Worm (Caenorhabditis elegans) whole organism, L4 larva: ENCODE data around the gene C01G5.4.

ENCODE experiments used
- F10B5.3 ChIP-seq: sonication (generic microtip); optimal IDR thresholded peaks from 2 replicates; lab custom pipeline; 2016; ENCODE audit warnings: mild to moderate bottlenecking, missing genetic modification characterization, missing compliant biosample characterization
- F26F4.8 ChIP-seq: fragments of 200-800 bp; sonication (Bioruptor generic); conservative IDR thresholded peaks from 2 replicates; pipeline ENCODE4 v1.3.6; 2022; ENCODE audit warnings: missing genetic modification characterization, missing compliant biosample characterization
- F37D6.2 ChIP-seq: sonication (generic microtip); optimal IDR thresholded peaks from 2 replicates; lab custom pipeline; 2016; ENCODE audit warnings: mild to moderate bottlenecking, missing genetic modification characterization, missing compliant biosample characterization
- F49E8.2 ChIP-seq: sonication (generic microtip); optimal IDR thresholded peaks from 2 replicates; lab custom pipeline; 2016; ENCODE audit warnings: missing compliant biosample characterization, mild to moderate bottlenecking, missing genetic modification characterization, borderline replicate concordance
- T20F7.1 ChIP-seq: fragments of 200-800 bp; sonication (Bioruptor generic); optimal IDR thresholded peaks from 2 replicates; lab custom pipeline; 2018; ENCODE audit warnings: mild to moderate bottlenecking, missing genetic modification characterization, missing compliant biosample characterization
- Y48G9A.11 ChIP-seq: fragments of 200-800 bp; sonication (Bioruptor generic); IDR thresholded peaks from 2 replicates; pipeline ENCODE4 v1.3.6; 2022; ENCODE audit warnings: missing genetic modification reagents, missing genetic modification characterization, missing compliant biosample characterization
- Y75B8A.6 ChIP-seq: fragments of 200-800 bp; sonication (Bioruptor generic); IDR thresholded peaks from 2 replicates; pipeline ENCODE4 v1.3.6; 2022; ENCODE audit warnings: missing genetic modification reagents, missing genetic modification characterization, missing compliant biosample characterization
- ZK337.2 ChIP-seq: fragments of 200-800 bp; sonication (Bioruptor generic); IDR thresholded peaks from 2 replicates; pipeline ENCODE4 v1.3.6; 2022; ENCODE audit warnings: missing genetic modification reagents, missing genetic modification characterization, missing compliant biosample characterization
- aha-1 ChIP-seq: fragments of 150-350 bp; peaks from one replicate; lab custom pipeline; 2014; ENCODE audit warnings: missing biosample characterization, missing genetic modification characterization
- aly-2 ChIP-seq: sonication (generic microtip); optimal IDR thresholded peaks from 2 replicates; lab custom pipeline; 2018; ENCODE audit warnings: missing biosample characterization, missing genetic modification characterization
- arid-1 ChIP-seq: fragments of 200-800 bp; sonication (Bioruptor generic); conservative IDR thresholded peaks from 2 replicates; pipeline ENCODE4 v1.3.6; 2022; ENCODE audit warnings: missing genetic modification reagents, missing genetic modification characterization, missing compliant biosample characterization
- attf-4 ChIP-seq: sonication (generic microtip); optimal IDR thresholded peaks from 3 replicates; lab custom pipeline; 2017; ENCODE audit warnings: missing biosample characterization, missing genetic modification characterization
- ceh-28 ChIP-seq: fragments of 150-350 bp; optimal IDR thresholded peaks from 2 replicates; lab custom pipeline; 2014; ENCODE audit warnings: missing biosample characterization, missing genetic modification reagents, missing genetic modification characterization
- ceh-32 ChIP-seq: sonication (generic microtip); optimal IDR thresholded peaks from 2 replicates; lab custom pipeline; 2016; ENCODE audit warnings: mild to moderate bottlenecking, missing genetic modification characterization, missing compliant biosample characterization; ENCODE audit not compliant: poor library complexity
- daf-16 ChIP-seq, 3 experiments: sonication (generic microtip); optimal IDR thresholded peaks; 2 replicates each; lab custom pipeline; 2016 to 2017; ENCODE audit warnings: missing genetic modification characterization in 3 of 3, missing genetic modification reagents in 3 of 3, mild to moderate bottlenecking in 2 of 3, missing compliant biosample characterization in 2 of 3, missing biosample characterization in 1 of 3, moderate library complexity in 1 of 3
- daf-19 ChIP-seq: fragments of 200-800 bp; sonication (Bioruptor generic); conservative IDR thresholded peaks from 2 replicates; pipeline ENCODE4 v1.3.6; 2022; ENCODE audit warnings: missing genetic modification characterization, missing compliant biosample characterization
- daf-8 ChIP-seq: fragments of 200-800 bp; sonication (Bioruptor generic); IDR thresholded peaks from 2 replicates; pipeline ENCODE4 v1.3.6; 2022; ENCODE audit warnings: missing genetic modification characterization, missing compliant biosample characterization
- dmd-6 ChIP-seq: fragments of 200-800 bp; sonication (Bioruptor generic); IDR thresholded peaks from 2 replicates; pipeline ENCODE4 v1.3.6; 2022; ENCODE audit warnings: missing genetic modification reagents, missing genetic modification characterization, missing compliant biosample characterization
- dmd-9 ChIP-seq: fragments of 200-800 bp; sonication (Bioruptor generic); IDR thresholded peaks from 2 replicates; pipeline ENCODE4 v1.3.6; 2022; ENCODE audit warnings: missing genetic modification reagents, missing genetic modification characterization, missing compliant biosample characterization
- dve-1 ChIP-seq: sonication (generic microtip); optimal IDR thresholded peaks from 2 replicates; lab custom pipeline; 2017; ENCODE audit warnings: antibody characterized with exemption, mild to moderate bottlenecking, missing genetic modification characterization, missing compliant biosample characterization; ENCODE audit not compliant: insufficient read depth
- fos-1 ChIP-seq: fragments of 150-350 bp; optimal IDR thresholded peaks from 2 replicates; lab custom pipeline; 2014; ENCODE audit warnings: missing biosample characterization, missing genetic modification characterization
- gei-8 ChIP-seq: fragments of 200-800 bp; sonication (Bioruptor generic); optimal IDR thresholded peaks from 2 replicates; lab custom pipeline; 2018; ENCODE audit warnings: mild to moderate bottlenecking, missing genetic modification characterization, missing compliant biosample characterization
- hif-1 ChIP-seq, 2 experiments: sonication (generic microtip); optimal IDR thresholded peaks; 2 replicates each; lab custom pipeline; 2016 to 2017; ENCODE audit warnings: missing compliant biosample characterization in 2 of 2, missing genetic modification characterization in 2 of 2, missing genetic modification reagents in 2 of 2, missing genotype in 2 of 2, mild to moderate bottlenecking in 1 of 2
- hlh-30 ChIP-seq: sonication (generic microtip); optimal IDR thresholded peaks from 2 replicates; lab custom pipeline; 2017; ENCODE audit warnings: antibody characterized with exemption, mild to moderate bottlenecking, missing genetic modification characterization, missing compliant biosample characterization; ENCODE audit not compliant: insufficient read depth
- hmg-1.1 ChIP-seq: fragments of 200-800 bp; sonication (Bioruptor generic); IDR thresholded peaks from 2 replicates; pipeline ENCODE4 v1.3.6; 2022; ENCODE audit warnings: missing genetic modification reagents, missing genetic modification characterization, missing compliant biosample characterization
- lin-13 ChIP-seq: fragments of 150-350 bp; optimal IDR thresholded peaks from 2 replicates; lab custom pipeline; 2014; ENCODE audit warnings: missing biosample characterization, missing genetic modification reagents, missing genetic modification characterization
- lsy-2 ChIP-seq, 2 experiments: fragments of 150-350 bp in 1 of 2; sonication (generic microtip) in 1 of 2; optimal IDR thresholded peaks; 2 replicates each; lab custom pipeline; 2014 to 2017; ENCODE audit warnings: missing biosample characterization in 2 of 2, missing genetic modification characterization in 2 of 2
- mdl-1 ChIP-seq, 2 experiments: fragments of 150-350 bp in 1 of 2; sonication (generic microtip) in 1 of 2; optimal IDR thresholded peaks; 2 replicates each; lab custom pipeline; 2014 to 2017; ENCODE audit warnings: missing biosample characterization in 2 of 2, missing genetic modification characterization in 2 of 2
- mdt-29 ChIP-seq: fragments of 200-800 bp; sonication (Bioruptor generic); IDR thresholded peaks from 2 replicates; pipeline ENCODE4 v1.3.6; 2022; ENCODE audit warnings: missing genetic modification reagents, missing genetic modification characterization, missing compliant biosample characterization
- nhr-102 ChIP-seq: sonication (generic microtip); optimal IDR thresholded peaks from 2 replicates; lab custom pipeline; 2016; ENCODE audit warnings: mild to moderate bottlenecking, missing genetic modification characterization, moderate library complexity, missing compliant biosample characterization
- nhr-11 ChIP-seq: fragments of 150-350 bp; optimal IDR thresholded peaks from 2 replicates; lab custom pipeline; 2014; ENCODE audit warnings: missing biosample characterization, missing genetic modification characterization
- nhr-111 ChIP-seq: fragments of 200-800 bp; sonication (Bioruptor generic); optimal IDR thresholded peaks from 2 replicates; lab custom pipeline; 2018; ENCODE audit warnings: mild to moderate bottlenecking, missing genetic modification characterization, missing compliant biosample characterization
- nhr-25 ChIP-seq: sonication (generic microtip); optimal IDR thresholded peaks from 2 replicates; lab custom pipeline; 2017; ENCODE audit warnings: missing genetic modification characterization, mild to moderate bottlenecking, missing compliant biosample characterization, antibody characterized with exemption, moderate library complexity, borderline replicate concordance; ENCODE audit not compliant: insufficient read depth
- nhr-28 ChIP-seq: fragments of 150-350 bp; optimal IDR thresholded peaks from 2 replicates; lab custom pipeline; 2014; ENCODE audit warnings: missing biosample characterization, missing genetic modification characterization
- nhr-41 ChIP-seq: fragments of 200-800 bp; sonication (Bioruptor generic); IDR thresholded peaks from 2 replicates; pipeline ENCODE4 v1.3.6; 2022; ENCODE audit warnings: missing genetic modification reagents, missing genetic modification characterization, missing compliant biosample characterization
- nhr-42 ChIP-seq: fragments of 200-800 bp; sonication (Bioruptor generic); IDR thresholded peaks from 2 replicates; pipeline ENCODE4 v1.3.6; 2022; ENCODE audit warnings: missing genetic modification characterization, missing compliant biosample characterization
- nhr-48 ChIP-seq: sonication (generic microtip); optimal IDR thresholded peaks from 2 replicates; lab custom pipeline; 2016; ENCODE audit warnings: mild to moderate bottlenecking, missing genetic modification characterization, missing compliant biosample characterization
- nhr-6 ChIP-seq: fragments of 150-350 bp; optimal IDR thresholded peaks from 2 replicates; lab custom pipeline; 2014; ENCODE audit warnings: missing biosample characterization, missing genetic modification characterization
- nhr-76 ChIP-seq: fragments of 150-350 bp; optimal IDR thresholded peaks from 2 replicates; lab custom pipeline; 2014; ENCODE audit warnings: missing biosample characterization, missing genetic modification characterization
- php-3 ChIP-seq: fragments of 200-800 bp; sonication (Bioruptor generic); IDR thresholded peaks from 2 replicates; pipeline ENCODE4 v1.3.6; 2022; ENCODE audit warnings: missing genetic modification reagents, missing genetic modification characterization, missing compliant biosample characterization
- pqm-1 ChIP-seq: sonication (generic microtip); optimal IDR thresholded peaks from 2 replicates; lab custom pipeline; 2017; ENCODE audit warnings: missing biosample characterization, missing genetic modification characterization
- set-16 ChIP-seq: fragments of 200-800 bp; sonication (Bioruptor generic); IDR thresholded peaks from 2 replicates; pipeline ENCODE4 v1.3.6; 2022; ENCODE audit warnings: missing genetic modification reagents, missing genetic modification characterization, missing compliant biosample characterization
- skn-1 ChIP-seq: fragments of 150-350 bp; optimal IDR thresholded peaks from 2 replicates; lab custom pipeline; 2014; ENCODE audit warnings: missing biosample characterization, missing genetic modification characterization
- snpc-1.2 ChIP-seq: fragments of 200-800 bp; sonication (Bioruptor generic); IDR thresholded peaks from 2 replicates; pipeline ENCODE4 v1.3.6; 2022; ENCODE audit warnings: missing genetic modification reagents, missing genetic modification characterization, missing compliant biosample characterization
- snpc-4 ChIP-seq: fragments of 150-350 bp; optimal IDR thresholded peaks from 2 replicates; lab custom pipeline; 2014; ENCODE audit warnings: missing biosample characterization, missing genetic modification characterization
- unc-62 ChIP-seq, 3 experiments: fragments of 150-350 bp in 1 of 3; sonication (generic microtip); optimal IDR thresholded peaks in 2 of 3; peaks in 1 of 3; 1 replicate in 1 of 3; 2 replicates in 2 of 3; lab custom pipeline; 2014 to 2017; ENCODE audit warnings: missing biosample characterization in 3 of 3, missing genetic modification characterization in 3 of 3, missing genetic modification reagents in 3 of 3, missing genotype in 1 of 3
- zag-1 ChIP-seq: fragments of 150-350 bp; optimal IDR thresholded peaks from 2 replicates; lab custom pipeline; 2014; ENCODE audit warnings: missing biosample characterization, missing genetic modification characterization
- zfp-2 ChIP-seq: sonication (generic microtip); optimal IDR thresholded peaks from 2 replicates; lab custom pipeline; 2016; ENCODE audit warnings: mild to moderate bottlenecking, missing genetic modification characterization, missing compliant biosample characterization
- zip-11 ChIP-seq: fragments of 200-800 bp; sonication (Bioruptor generic); IDR thresholded peaks from 2 replicates; pipeline ENCODE4 v1.3.6; 2022; ENCODE audit warnings: missing genetic modification characterization, missing compliant biosample characterization
- ztf-11 ChIP-seq: fragments of 150-350 bp; optimal IDR thresholded peaks from 2 replicates; lab custom pipeline; 2014; ENCODE audit warnings: missing biosample characterization, missing genetic modification characterization
- ztf-7 ChIP-seq: fragments of 150-350 bp; optimal IDR thresholded peaks from 2 replicates; lab custom pipeline; 2014; ENCODE audit warnings: missing biosample characterization, missing genetic modification characterization

Gene C01G5.4

ce11 chrIV:6576728-6577101, 45.2 kb downstream of the C01G5.4 start:
- TF ChIP-seq nhr-102 (tag; lab: Kevin White, UChicago) (peak; percentile 26), lsy-2 (tag; optimal IDR thresholded peaks at IDR 0.05; lab: Kevin White, UChicago) (peak in 1 of 2 experiments; percentile 27), F37D6.2 (tag; lab: Kevin White, UChicago) (no peak), F26F4.8 (GFP tag; lab: Robert Waterston, UW) (no peak), dve-1 (tag; lab: Kevin White, UChicago) (peak; percentile 87), aha-1 (no peak), F49E8.2 (tag; lab: Kevin White, UChicago) (no peak), ZK337.2 (no peak), hif-1 (tag; optimal IDR thresholded peaks at IDR 0.05; lab: Kevin White, UChicago) (peak in 1 of 2 experiments; percentile 17), ztf-11 (tag; lab: Kevin White, UChicago) (no peak), dmd-6 (peak; percentile 19; the same call in 1 of the 2 replicates), attf-4 (tag; lab: Kevin White, UChicago) (no peak), zip-11 (GFP tag; lab: Robert Waterston, UW) (no peak), hmg-1.1 (GFP tag; lab: Robert Waterston, UW) (peak; percentile 45), nhr-76 (tag; lab: Kevin White, UChicago) (no peak), nhr-41 (GFP tag; lab: Robert Waterston, UW) (no peak), skn-1 (tag; lab: Kevin White, UChicago) (no peak), ceh-32 (tag; lab: Kevin White, UChicago) (no peak), mdt-29 (no peak), ceh-28 (tag; lab: Kevin White, UChicago) (no peak), fos-1 (tag; lab: Kevin White, UChicago) (no peak), hlh-30 (tag; lab: Kevin White, UChicago) (peak; percentile 59), gei-8 (GFP tag; lab: Kevin White, UChicago) (no peak), lin-13 (GFP tag; lab: Kevin White, UChicago) (peak; percentile 16), nhr-25 (tag; lab: Kevin White, UChicago) (peak; percentile 63), zag-1 (no peak), T20F7.1 (GFP tag; lab: Kevin White, UChicago) (no peak), zfp-2 (tag; lab: Kevin White, UChicago) (no peak), nhr-6 (tag; lab: Kevin White, UChicago) (peak; percentile 30), php-3 (GFP tag; lab: Robert Waterston, UW) (no peak), nhr-48 (no peak), daf-16 (GFP tag; optimal IDR thresholded peaks at IDR 0.05; lab: Kevin White, UChicago) (peak in 1 of 2 experiments; percentile 1), daf-16 (tag; optimal IDR thresholded peaks at IDR 0.05; lab: Kevin White, UChicago) (peak; percentile 67), Y75B8A.6 (GFP tag; lab: Robert Waterston, UW) (no peak), arid-1 (0 out of 2 replicates have a peak, but pooled peaks have one; percentile 36), F10B5.3 (no peak), snpc-1.2 (GFP tag; lab: Robert Waterston, UW) (no peak), daf-8 (GFP tag; lab: Robert Waterston, UW) (no peak), daf-19 (GFP tag; lab: Robert Waterston, UW) (no peak), nhr-11 (tag; lab: Kevin White, UChicago) (no peak), unc-62 (GFP tag; optimal IDR thresholded peaks at IDR 0.05 in 1 of 2; lab: Kevin White, UChicago) (no peak), unc-62 (tag; optimal IDR thresholded peaks at IDR 0.05; lab: Kevin White, UChicago) (no peak), nhr-28 (tag; lab: Kevin White, UChicago) (peak; percentile 67), nhr-111 (GFP tag; lab: Kevin White, UChicago) (no peak), set-16 (no peak), ztf-7 (tag; lab: Kevin White, UChicago) (no peak), pqm-1 (no peak), Y48G9A.11 (GFP tag; lab: Robert Waterston, UW) (no peak), mdl-1 (tag; optimal IDR thresholded peaks at IDR 0.05; lab: Kevin White, UChicago) (peak in 1 of 2 experiments; percentile 36), snpc-4 (tag; lab: Kevin White, UChicago) (no peak), dmd-9 (GFP tag; lab: Robert Waterston, UW) (no peak), aly-2 (tag; lab: Kevin White, UChicago) (no peak), nhr-42 (GFP tag; lab: Robert Waterston, UW) (no peak)
